Worm (Caenorhabditis elegans): ENCODE results near the gene Y56A3A.22.

Y56A3A.22 gene

ce11 chrIII:11907177-11907576 is 14.3 kb upstream of the Y56A3A.22 start, which contains the start of gene sdz-33:
sdz-33 (plus strand) TSS chrIII:11907477.
- TF ChIP-seq ztf-1 (GFP tag; conservative IDR thresholded peaks at IDR 0.05) (no peak), aly-2 (tag; optimal IDR thresholded peaks at IDR 0.05) (no peak), nhr-11 (tag; optimal IDR thresholded peaks at IDR 0.05) (no peak)

- TF ChIP-seq lin-11 (tag; optimal IDR thresholded peaks at IDR 0.05) (no peak), unc-39 (tag; optimal IDR thresholded peaks at IDR 0.05) (no peak), blmp-1 (tag; optimal IDR thresholded peaks at IDR 0.05; ENCODE audit: insufficient read depth) (no peak), fos-1 (tag; optimal IDR thresholded peaks at IDR 0.05) (no peak), unc-62 (GFP tag; optimal IDR thresholded peaks at IDR 0.05) (no peak), R02D3.7 (tag; optimal IDR thresholded peaks at IDR 0.05) (no peak), unc-55 (GFP tag; optimal IDR thresholded peaks at IDR 0.05) (no peak), snpc-4 (tag; optimal IDR thresholded peaks at IDR 0.05) (no peak), nhr-21 (tag; optimal IDR thresholded peaks at IDR 0.05) (no peak), Y55F3AM.14 (GFP tag; optimal IDR thresholded peaks at IDR 0.05) (no peak), ama-1 (optimal IDR thresholded peaks at IDR 0.05) (no peak), sma-3 (GFP tag; optimal IDR thresholded peaks at IDR 0.05) (no peak), nhr-11 (tag; optimal IDR thresholded peaks at IDR 0.05) (no peak), ztf-1 (GFP tag; conservative IDR thresholded peaks at IDR 0.05) (no peak)
Measured at ce11 chrIII:11908660-11909059, 12.8 kb upstream of the Y56A3A.22 start, which contains the start of gene fbxb-24. fbxb-24 (plus strand) TSS chrIII:11908960.

- TF ChIP-seq nhr-129 (tag; optimal IDR thresholded peaks at IDR 0.05): no peak
- TF ChIP-seq nhr-10 (tag; optimal IDR thresholded peaks at IDR 0.05): no peak
- TF ChIP-seq Y55F3AM.14 (GFP tag; optimal IDR thresholded peaks at IDR 0.05): no peak
- TF ChIP-seq lin-39 (tag; optimal IDR thresholded peaks at IDR 0.05): no peak
- no peak for TF ChIP-seq nhr-6 (tag; optimal IDR thresholded peaks at IDR 0.05)
- no peak for TF ChIP-seq lin-13 (GFP tag; optimal IDR thresholded peaks at IDR 0.05)
- TF ChIP-seq ztf-4 (tag; optimal IDR thresholded peaks at IDR 0.05): no peak
- no peak for TF ChIP-seq mab-5 (tag; optimal IDR thresholded peaks at IDR 0.05)
- TF ChIP-seq C34F6.9 (tag; optimal IDR thresholded peaks at IDR 0.05): no peak
- no peak for TF ChIP-seq fos-1 (tag; optimal IDR thresholded peaks at IDR 0.05)
- no peak for TF ChIP-seq sma-3 (GFP tag; optimal IDR thresholded peaks at IDR 0.05)
- no peak for TF ChIP-seq alr-1 (tag; optimal IDR thresholded peaks at IDR 0.05)
- TF ChIP-seq unc-39 (tag; optimal IDR thresholded peaks at IDR 0.05): no peak
- TF ChIP-seq lsy-2 (tag; optimal IDR thresholded peaks at IDR 0.05): no peak
- TF ChIP-seq egl-27 (tag; optimal IDR thresholded peaks at IDR 0.05): no peak
- TF ChIP-seq nhr-12 (tag; optimal IDR thresholded peaks at IDR 0.05): no peak
- no peak for TF ChIP-seq R02D3.7 (tag; optimal IDR thresholded peaks at IDR 0.05)
- no peak for TF ChIP-seq elt-3 (tag; optimal IDR thresholded peaks at IDR 0.05)
Measured at ce11 chrIII:11909778-11910177, 11.7 kb upstream of the Y56A3A.22 start, which contains the start of gene faah-4. faah-4 (minus strand) TSS chrIII:11909878.

- TF ChIP-seq crh-2 (tag; optimal IDR thresholded peaks at IDR 0.05) (no peak), ztf-1 (GFP tag; conservative IDR thresholded peaks at IDR 0.05) (no peak), ama-1 (optimal IDR thresholded peaks at IDR 0.05) (no peak), snpc-4 (tag; optimal IDR thresholded peaks at IDR 0.05) (no peak), lin-39 (tag; optimal IDR thresholded peaks at IDR 0.05) (no peak), nhr-237 (tag; optimal IDR thresholded peaks at IDR 0.05) (no peak), fos-1 (tag; optimal IDR thresholded peaks at IDR 0.05) (no peak), nhr-77 (tag; optimal IDR thresholded peaks at IDR 0.05) (no peak), F13H6.1 (tag; optimal IDR thresholded peaks at IDR 0.05) (no peak), mbf-1 (tag; optimal IDR thresholded peaks at IDR 0.05) (no peak), ZK546.5 (tag; optimal IDR thresholded peaks at IDR 0.05) (no peak), elt-1 (tag; optimal IDR thresholded peaks at IDR 0.05) (no peak), mab-5 (tag; optimal IDR thresholded peaks at IDR 0.05) (no peak), C34F6.9 (tag; optimal IDR thresholded peaks at IDR 0.05) (no peak), egl-27 (tag; optimal IDR thresholded peaks at IDR 0.05) (no peak), nhr-129 (tag; optimal IDR thresholded peaks at IDR 0.05) (no peak), Y55F3AM.14 (GFP tag; optimal IDR thresholded peaks at IDR 0.05) (no peak), unc-39 (tag; optimal IDR thresholded peaks at IDR 0.05) (no peak), ceh-16 (tag; optimal IDR thresholded peaks at IDR 0.05) (no peak)
Measured at ce11 chrIII:11914220-11914619, 7.3 kb upstream of the Y56A3A.22 start, which contains the start of gene Y56A3A.16. Y56A3A.16 (minus strand) TSS chrIII:11914320.

- TF ChIP-seq nhr-129 (tag; optimal IDR thresholded peaks at IDR 0.05): no peak
- TF ChIP-seq C34F6.9 (tag; optimal IDR thresholded peaks at IDR 0.05): peak; percentile 7
- TF ChIP-seq lsy-2 (tag; optimal IDR thresholded peaks at IDR 0.05): peak; percentile 41 to 55
- TF ChIP-seq unc-55 (GFP tag; optimal IDR thresholded peaks at IDR 0.05): peak; percentile 56
- TF ChIP-seq sma-3 (GFP tag; optimal IDR thresholded peaks at IDR 0.05): no peak
- TF ChIP-seq lin-13 (GFP tag; optimal IDR thresholded peaks at IDR 0.05): peak; percentile 27
- no peak for TF ChIP-seq unc-62 (GFP tag; optimal IDR thresholded peaks at IDR 0.05)
- no peak for TF ChIP-seq ztf-1 (GFP tag; conservative IDR thresholded peaks at IDR 0.05)
- TF ChIP-seq nhr-11 (tag; optimal IDR thresholded peaks at IDR 0.05): no peak
- TF ChIP-seq gmeb-1 (tag; optimal IDR thresholded peaks at IDR 0.05): peak; percentile 49
- peak; percentile 11 for TF ChIP-seq F13H6.1 (tag; optimal IDR thresholded peaks at IDR 0.05)
- TF ChIP-seq fos-1 (tag; optimal IDR thresholded peaks at IDR 0.05): peak; percentile 12
- no peak for TF ChIP-seq egl-27 (tag; optimal IDR thresholded peaks at IDR 0.05)
- no peak for TF ChIP-seq ztf-4 (tag; optimal IDR thresholded peaks at IDR 0.05)
Measured at ce11 chrIII:11915666-11916065, 5.8 kb upstream of the Y56A3A.22 start, which contains the start of the genes ndab-1 and npp-16. ndab-1 (minus strand) TSS chrIII:11915712. npp-16 (plus strand) TSS chrIII:11915928.

Data from whole organism, L2 larva.